Fruit fly (Drosophila melanogaster) whole organism, pupa: ENCODE results near the gene CG32204.

Experiments used
- CG10348 ChIP-seq: fragments of 200-800 bp; sonication (Bioruptor generic); IDR thresholded peaks from 2 replicates; pipeline ENCODE4 v1.3.6; 2022; ENCODE audit warnings: missing biosample characterization, missing genetic modification characterization
- CG12605 ChIP-seq: fragments of 200-800 bp; sonication (Bioruptor generic); IDR thresholded peaks from 2 replicates; pipeline ENCODE4 v1.3.6; 2022; ENCODE audit warnings: missing biosample characterization, missing genetic modification characterization
- CG13204 ChIP-seq: fragments of 200-800 bp; sonication (Bioruptor generic); optimal IDR thresholded peaks from 2 replicates; lab custom pipeline; 2018; ENCODE audit warnings: missing biosample characterization, mild to moderate bottlenecking, missing genetic modification characterization, moderate library complexity
- CG14655 ChIP-seq: fragments of 200-800 bp; sonication (Bioruptor generic); optimal IDR thresholded peaks from 3 replicates; lab custom pipeline; 2017; ENCODE audit warnings: mild to moderate bottlenecking, missing biosample characterization, missing genetic modification reagents, missing genetic modification characterization
- CG15710 ChIP-seq: fragments of 200-800 bp; sonication (Bioruptor generic); optimal IDR thresholded peaks from 2 replicates; lab custom pipeline; 2018; ENCODE audit warnings: missing biosample characterization, mild to moderate bottlenecking, missing genetic modification characterization, moderate library complexity
- CG17806 ChIP-seq: fragments of 200-800 bp; sonication (Bioruptor generic); optimal IDR thresholded peaks from 2 replicates; lab custom pipeline; 2018; ENCODE audit warnings: missing biosample characterization, mild to moderate bottlenecking, missing genetic modification characterization, moderate library complexity
- CG32121 ChIP-seq: fragments of 200-800 bp; sonication (Bioruptor generic); IDR thresholded peaks from 2 replicates; pipeline ENCODE4 v1.3.6; 2022; ENCODE audit warnings: missing biosample characterization, missing genetic modification characterization
- CG34367 ChIP-seq: fragments of 200-800 bp; sonication (Bioruptor generic); optimal IDR thresholded peaks from 2 replicates; lab custom pipeline; 2018; ENCODE audit warnings: missing biosample characterization, mild to moderate bottlenecking, missing genetic modification characterization
- CG4496 ChIP-seq: fragments of 200-800 bp; sonication (Bioruptor generic); IDR thresholded peaks from 3 replicates; pipeline ENCODE4 v1.3.6; 2022; ENCODE audit warnings: missing biosample characterization, missing genetic modification characterization
- CG8159 ChIP-seq: fragments of 200-800 bp; sonication (Bioruptor generic); optimal IDR thresholded peaks from 3 replicates; lab custom pipeline; 2018; ENCODE audit warnings: missing biosample characterization, mild to moderate bottlenecking, missing genetic modification characterization, moderate library complexity
- CG8301 ChIP-seq: fragments of 200-800 bp; sonication (Bioruptor generic); optimal IDR thresholded peaks from 2 replicates; lab custom pipeline; 2018; ENCODE audit warnings: missing biosample characterization, mild to moderate bottlenecking, missing genetic modification characterization
- CG9948 ChIP-seq: fragments of 200-800 bp; sonication (Bioruptor generic); optimal IDR thresholded peaks from 2 replicates; lab custom pipeline; 2018; ENCODE audit warnings: missing biosample characterization, mild to moderate bottlenecking, missing genetic modification characterization, moderate library complexity
- D1 ChIP-seq: fragments of 200-800 bp; sonication (Bioruptor generic); optimal IDR thresholded peaks from 2 replicates; lab custom pipeline; 2018; ENCODE audit warnings: missing biosample characterization, mild to moderate bottlenecking, missing genetic modification characterization, moderate library complexity
- EcR ChIP-seq: fragments of 200-800 bp; sonication (Bioruptor generic); optimal IDR thresholded peaks from 3 replicates; lab custom pipeline; 2019; ENCODE audit warnings: missing biosample characterization, missing genetic modification characterization, mild to moderate bottlenecking, moderate library complexity, missing genetic modification reagents
- Ets98B ChIP-seq: fragments of 200-800 bp; sonication (Bioruptor generic); IDR thresholded peaks from 2 replicates; pipeline ENCODE4 v1.3.6; 2022; ENCODE audit warnings: missing biosample characterization, missing genetic modification characterization
- Pif1A ChIP-seq: fragments of 200-800 bp; sonication (Bioruptor generic); optimal IDR thresholded peaks from 3 replicates; lab custom pipeline; 2016; ENCODE audit warnings: missing biosample characterization, missing genetic modification characterization
- Pif1B ChIP-seq: fragments of 200-800 bp; sonication (Bioruptor generic); optimal IDR thresholded peaks from 3 replicates; lab custom pipeline; 2016; ENCODE audit warnings: missing biosample characterization, missing genetic modification characterization
- Snoo ChIP-seq: fragments of 200-800 bp; sonication (Bioruptor generic); optimal IDR thresholded peaks from 3 replicates; lab custom pipeline; 2017; ENCODE audit warnings: missing biosample characterization, mild to moderate bottlenecking, missing genetic modification characterization, inconsistent platforms
- fd96Ca ChIP-seq: fragments of 200-800 bp; sonication (Bioruptor generic); IDR thresholded peaks from 3 replicates; pipeline ENCODE4 v1.3.6; 2022; ENCODE audit warnings: missing biosample characterization, missing genetic modification characterization
- gl ChIP-seq: fragments of 200-800 bp; sonication (Bioruptor generic); optimal IDR thresholded peaks from 2 replicates; lab custom pipeline; 2018; ENCODE audit warnings: missing biosample characterization, mild to moderate bottlenecking, missing genetic modification characterization
- rn ChIP-seq: fragments of 200-800 bp; sonication (Bioruptor generic); IDR thresholded peaks from 2 replicates; pipeline ENCODE4 v1.3.6; 2022; ENCODE audit warnings: missing biosample characterization, missing genetic modification characterization

The CG32204 gene

DNA sequence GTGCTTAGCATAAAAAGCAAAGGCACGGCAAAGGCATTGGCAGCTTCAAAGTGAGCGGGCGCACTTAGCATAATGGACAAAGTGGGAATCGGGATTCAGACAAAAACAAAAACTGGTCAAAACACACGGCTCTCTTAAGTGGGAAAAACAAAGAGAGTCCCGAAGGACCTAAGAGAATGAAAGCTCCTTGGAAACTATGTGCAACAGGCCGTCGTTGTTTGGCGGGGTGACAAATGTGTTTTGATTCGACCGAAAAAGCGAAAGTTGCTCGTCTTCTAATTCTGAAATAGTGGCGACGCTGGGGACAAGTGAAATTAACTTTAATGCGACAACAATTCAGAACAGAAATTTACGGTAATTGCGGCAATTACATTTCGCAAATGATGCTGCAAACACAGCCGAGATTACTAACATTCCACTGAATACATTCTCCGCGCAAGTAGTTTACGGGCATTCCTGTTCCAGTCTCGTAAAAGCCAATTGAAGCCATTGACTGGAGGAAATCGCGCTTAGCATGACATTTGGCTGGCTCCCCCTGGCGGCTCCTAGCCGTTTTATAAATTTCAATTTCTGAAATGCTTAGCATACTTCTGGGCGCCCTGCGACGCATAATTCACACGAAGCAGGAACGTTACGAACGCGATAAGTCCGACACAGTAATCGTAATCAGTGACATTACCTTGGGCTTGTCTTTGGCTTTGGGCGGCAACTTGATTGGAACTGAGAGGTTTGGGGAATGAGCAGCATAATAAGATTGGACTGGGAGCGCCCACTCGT lies 22.5 kb upstream of the CG32204 start:
- TF ChIP-seq CG15710 = no peak
- TF ChIP-seq CG14655 = no peak
- no peak for TF ChIP-seq CG17806 (tag; lab: Kevin White, UChicago)
- TF ChIP-seq Pif1B (GFP tag; lab: Kevin White, UChicago) = no peak
- TF ChIP-seq CG8159 (tag; lab: Kevin White, UChicago) = no peak
- no peak for TF ChIP-seq CG34367 (tag; lab: Kevin White, UChicago)
- no peak for TF ChIP-seq EcR
- TF ChIP-seq gl (tag; lab: Kevin White, UChicago) = no peak
- TF ChIP-seq fd96Ca (GFP tag; lab: Robert Waterston, UW) = no peak
- TF ChIP-seq Pif1A (GFP tag; lab: Kevin White, UChicago) = no peak
- TF ChIP-seq CG12605 (GFP tag; lab: Robert Waterston, UW) = no peak
- TF ChIP-seq CG8301 (tag; lab: Kevin White, UChicago) = no peak
- no peak for TF ChIP-seq D1
- no peak for TF ChIP-seq CG32121 (GFP tag; lab: Robert Waterston, UW)
- no peak for TF ChIP-seq Snoo (tag; lab: Kevin White, UChicago)
- no peak for TF ChIP-seq Ets98B (GFP tag; lab: Robert Waterston, UW)
- TF ChIP-seq CG13204 (GFP tag; lab: Kevin White, UChicago) = no peak
- TF ChIP-seq rn (GFP tag; lab: Robert Waterston, UW) = no peak
- TF ChIP-seq, all 21 proteins: peak for 0

DNA sequence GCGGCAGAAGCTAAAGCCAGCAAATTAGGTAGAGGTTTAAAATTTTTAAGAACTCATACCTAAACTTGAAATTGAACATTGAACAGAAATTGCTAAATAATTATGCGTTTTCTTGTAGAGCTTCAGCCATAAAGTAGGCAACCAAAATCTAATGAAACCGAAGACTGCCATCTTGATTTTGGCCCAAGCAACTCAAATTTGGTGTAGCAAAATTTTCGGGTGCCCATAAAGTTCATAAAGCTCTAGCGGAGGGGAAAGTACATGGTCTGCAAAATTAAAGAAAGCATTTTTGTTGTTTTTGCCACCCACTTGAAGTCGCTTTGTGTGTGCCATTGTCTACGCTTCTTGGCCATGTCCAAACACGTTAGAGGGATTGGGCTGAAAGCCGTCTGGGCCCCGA lies 11.2 kb upstream of the CG32204 start:
- no peak for TF ChIP-seq Pif1B (GFP tag; lab: Kevin White, UChicago)
- no peak for TF ChIP-seq CG14655
- TF ChIP-seq CG32121 (GFP tag; lab: Robert Waterston, UW) = no peak
- no peak for TF ChIP-seq CG15710
- TF ChIP-seq CG8159 (tag; lab: Kevin White, UChicago) = no peak
- no peak for TF ChIP-seq D1
- TF ChIP-seq CG8301 (tag; lab: Kevin White, UChicago) = no peak
- no peak for TF ChIP-seq CG9948
- TF ChIP-seq CG10348 (GFP tag; lab: Robert Waterston, UW) = no peak
- TF ChIP-seq CG17806 (tag; lab: Kevin White, UChicago) = no peak
- TF ChIP-seq rn (GFP tag; lab: Robert Waterston, UW) = no peak
- TF ChIP-seq CG12605 (GFP tag; lab: Robert Waterston, UW) = no peak
- TF ChIP-seq fd96Ca (GFP tag; lab: Robert Waterston, UW) = no peak
- no peak for TF ChIP-seq gl (tag; lab: Kevin White, UChicago)
- TF ChIP-seq, all 21 proteins: peak for 0

DNA sequence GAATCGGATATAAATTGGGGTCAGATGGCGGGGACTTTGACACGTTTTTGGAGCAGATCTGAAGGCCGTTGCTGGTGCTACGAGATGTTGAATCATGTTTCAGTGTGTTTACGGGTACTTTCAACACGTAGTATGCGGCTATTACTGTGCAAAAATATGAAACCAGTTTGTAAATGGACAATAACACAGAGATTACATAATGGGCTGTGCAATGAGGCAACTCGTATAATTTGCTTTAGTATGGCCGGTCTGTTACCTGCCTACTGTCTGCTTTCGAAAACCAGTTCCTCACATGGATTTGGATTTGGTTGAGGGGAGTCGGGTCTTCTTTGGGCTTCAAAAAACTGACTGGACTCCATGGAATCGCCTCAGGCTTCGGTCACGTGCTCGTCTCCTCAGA lies 6.6 kb upstream of the CG32204 start:
- TF ChIP-seq CG13204 (GFP tag; lab: Kevin White, UChicago) (no peak), CG9948 (no peak), EcR (peak; percentile 63), Pif1A (GFP tag; lab: Kevin White, UChicago) (no peak), Snoo (tag; lab: Kevin White, UChicago) (peak; percentile 38)

DNA sequence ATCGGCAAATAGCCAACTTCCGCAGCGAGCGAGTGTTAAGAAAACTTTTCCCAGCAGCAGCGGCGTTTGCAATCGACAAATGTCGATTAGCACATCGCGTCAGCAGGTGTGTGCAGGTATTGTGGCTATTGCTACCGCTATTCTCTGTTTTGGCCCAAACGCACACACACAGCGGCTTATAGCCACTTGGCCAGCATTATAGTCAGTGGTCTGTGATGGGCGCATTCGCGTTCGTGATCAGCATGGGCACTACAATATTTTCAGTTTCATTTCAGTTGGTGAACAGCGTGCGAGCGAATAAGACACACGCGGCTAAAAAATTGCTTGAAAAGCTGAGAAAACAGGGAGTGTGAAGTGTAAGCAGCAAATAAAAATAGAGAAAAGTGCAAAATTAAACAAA lies 4.5 kb upstream of the CG32204 start, which contains the start of gene CG6836:
Gene CG6836, plus strand, starts transcription at position 271 of the 400 bp plus-strand sequence.
- peak; percentile 38; the same call in 1 of the 2 replicates for TF ChIP-seq CG32121 (GFP tag; lab: Robert Waterston, UW)
- no peak for TF ChIP-seq CG13204 (GFP tag; lab: Kevin White, UChicago)
- 0 out of 3 replicates have a peak, but pooled peaks have one; percentile 29 for TF ChIP-seq CG4496 (GFP tag; lab: Robert Waterston, UW)

DNA sequence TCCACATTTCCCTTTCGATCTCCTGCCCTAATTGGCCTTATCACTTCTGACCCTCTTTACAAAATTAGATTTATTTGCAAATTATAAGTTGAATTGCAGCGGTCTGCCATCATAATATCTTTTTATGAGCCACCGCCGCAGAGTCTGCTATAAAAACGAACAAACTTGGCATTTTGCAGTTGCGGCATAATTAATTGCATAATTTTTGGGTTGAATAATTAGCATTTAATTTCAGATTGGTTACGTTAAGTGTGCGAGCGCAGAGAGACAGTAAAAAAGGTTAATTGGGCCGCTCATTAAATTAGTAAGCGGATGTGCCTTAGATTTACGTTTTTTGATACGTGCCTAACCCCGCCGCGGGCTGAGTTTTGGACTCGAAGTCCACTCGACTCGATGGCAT lies 3.3 kb upstream of the CG32204 start:
- TF ChIP-seq CG17806 (tag; lab: Kevin White, UChicago) = no peak
- no peak for TF ChIP-seq rn (GFP tag; lab: Robert Waterston, UW)
- no peak for TF ChIP-seq CG32121 (GFP tag; lab: Robert Waterston, UW)
- TF ChIP-seq CG4496 (GFP tag; lab: Robert Waterston, UW) = no peak
- no peak for TF ChIP-seq CG10348 (GFP tag; lab: Robert Waterston, UW)
- no peak for TF ChIP-seq CG12605 (GFP tag; lab: Robert Waterston, UW)
- no peak for TF ChIP-seq EcR
- TF ChIP-seq gl (tag; lab: Kevin White, UChicago) = no peak
- no peak for TF ChIP-seq CG8159 (tag; lab: Kevin White, UChicago)
- no peak for TF ChIP-seq fd96Ca (GFP tag; lab: Robert Waterston, UW)
- TF ChIP-seq Pif1B (GFP tag; lab: Kevin White, UChicago) = no peak
- no peak for TF ChIP-seq Ets98B (GFP tag; lab: Robert Waterston, UW)

DNA sequence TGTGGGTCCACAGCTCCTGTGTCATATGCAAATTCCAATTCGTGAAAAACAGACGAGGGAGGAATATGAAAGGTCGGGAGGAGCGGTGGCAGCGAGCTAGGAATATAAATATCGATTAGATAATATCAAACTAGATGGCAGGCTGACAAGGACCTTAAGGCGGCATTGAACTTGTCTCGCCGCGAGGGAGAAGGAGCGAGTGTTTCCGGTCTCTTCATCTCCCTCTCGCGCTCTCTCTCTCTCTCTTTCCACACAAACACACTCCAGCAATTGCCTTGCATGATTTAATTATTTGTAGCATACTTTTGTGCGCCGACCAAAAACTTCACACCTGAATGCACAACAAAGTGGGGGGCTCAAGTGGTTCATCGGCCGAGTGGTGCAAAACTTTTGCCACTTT lies 1.1 kb upstream of the CG32204 start:
- peak; percentile 5 for TF ChIP-seq CG34367 (tag; lab: Kevin White, UChicago)
- TF ChIP-seq CG8301 (tag; lab: Kevin White, UChicago) = no peak
- no peak for TF ChIP-seq CG8159 (tag; lab: Kevin White, UChicago)
- no peak for TF ChIP-seq CG14655
- TF ChIP-seq Pif1A (GFP tag; lab: Kevin White, UChicago) = peak; percentile 6
- peak; percentile 77 for TF ChIP-seq CG4496 (GFP tag; lab: Robert Waterston, UW)
